Fruit fly (Drosophila melanogaster) whole organism, embryonic: ENCODE measurements around the gene CG15201.

Experiments used
- Aef1 ChIP-seq: fragments of 200-800 bp; sonication (Bioruptor generic); IDR thresholded peaks from 3 replicates; pipeline ENCODE4 v1.3.6; 2022; ENCODE audit warnings: missing biosample characterization, missing genetic modification characterization
- BEAF-32 ChIP-seq: fragments of 200-800 bp; sonication (Bioruptor generic); optimal IDR thresholded peaks from 3 replicates; lab custom pipeline; 2017; ENCODE audit warnings: missing biosample characterization, missing genetic modification characterization, mild to moderate bottlenecking, moderate library complexity, missing genetic modification reagents
- Bgb ChIP-seq: fragments of 200-800 bp; sonication (Bioruptor generic); IDR thresholded peaks from 2 replicates; pipeline ENCODE4 v1.3.6; 2022; ENCODE audit warnings: missing biosample characterization, missing genetic modification characterization; ENCODE audit not compliant: partially characterized antibody
- CG11560 ChIP-seq: fragments of 200-800 bp; sonication (Bioruptor generic); IDR thresholded peaks from 3 replicates; pipeline ENCODE4 v1.3.6; 2022; ENCODE audit warnings: missing biosample characterization, missing genetic modification characterization
- CG11695 ChIP-seq: fragments of 200-800 bp; sonication (Bioruptor generic); IDR thresholded peaks from 3 replicates; pipeline ENCODE4 v1.3.6; 2022; ENCODE audit warnings: missing biosample characterization, missing genetic modification characterization
- CG12391 ChIP-seq: fragments of 200-800 bp; sonication (Bioruptor generic); optimal IDR thresholded peaks from 3 replicates; lab custom pipeline; 2018; ENCODE audit warnings: missing biosample characterization, mild to moderate bottlenecking, missing genetic modification characterization, moderate library complexity
- CG13287 ChIP-seq: fragments of 200-800 bp; sonication (Bioruptor generic); IDR thresholded peaks from 2 replicates; pipeline ENCODE4 v1.3.6; 2022; ENCODE audit warnings: missing biosample characterization, missing genetic modification characterization; ENCODE audit not compliant: partially characterized antibody
- CG18764 ChIP-seq: fragments of 200-800 bp; sonication (Bioruptor generic); optimal IDR thresholded peaks from 3 replicates; lab custom pipeline; 2016; ENCODE audit warnings: missing biosample characterization, missing genetic modification characterization
- CG2116 ChIP-seq: fragments of 200-800 bp; sonication (Bioruptor generic); optimal IDR thresholded peaks from 3 replicates; lab custom pipeline; 2018; ENCODE audit warnings: missing biosample characterization, mild to moderate bottlenecking, missing genetic modification characterization
- CG30403 ChIP-seq: fragments of 200-800 bp; sonication (Bioruptor generic); optimal IDR thresholded peaks from 3 replicates; lab custom pipeline; 2016; ENCODE audit warnings: missing biosample characterization, missing genetic modification characterization
- CG34224 ChIP-seq: fragments of 200-800 bp; sonication (Bioruptor generic); IDR thresholded peaks from 3 replicates; pipeline ENCODE4 v1.3.6; 2022; ENCODE audit warnings: missing biosample characterization, missing genetic modification characterization; ENCODE audit not compliant: partially characterized antibody
- CG3726 ChIP-seq: fragments of 200-800 bp; sonication (Bioruptor generic); IDR thresholded peaks from 3 replicates; pipeline ENCODE4, ENCODE4 v1.3.6; 2022; ENCODE audit warnings: missing biosample characterization, missing genetic modification characterization
- CG3995 ChIP-seq: fragments of 200-800 bp; sonication (Bioruptor generic); optimal IDR thresholded peaks from 3 replicates; lab custom pipeline; 2016; ENCODE audit warnings: missing biosample characterization, missing genetic modification characterization
- CG4617 ChIP-seq: fragments of 200-800 bp; sonication (Bioruptor generic); optimal IDR thresholded peaks from 3 replicates; lab custom pipeline; 2016; ENCODE audit warnings: missing biosample characterization, missing genetic modification characterization, borderline replicate concordance
- CG6791 ChIP-seq: fragments of 200-800 bp; sonication (Bioruptor generic); IDR thresholded peaks from 3 replicates; pipeline ENCODE4 v1.3.6; 2022; ENCODE audit warnings: missing biosample characterization, missing genetic modification characterization; ENCODE audit not compliant: partially characterized antibody
- CG6854 ChIP-seq: fragments of 200-800 bp; sonication (Bioruptor generic); optimal IDR thresholded peaks from 3 replicates; lab custom pipeline; 2017; ENCODE audit warnings: missing biosample characterization, mild to moderate bottlenecking, missing genetic modification characterization
- Dll ChIP-seq: fragments of 200-800 bp; sonication (Bioruptor generic); IDR thresholded peaks from 4 replicates; pipeline ENCODE4 v1.3.6; 2022; ENCODE audit warnings: missing biosample characterization, missing genetic modification characterization; ENCODE audit not compliant: partially characterized antibody
- Doc3 ChIP-seq: fragments of 200-800 bp; sonication (Bioruptor generic); IDR thresholded peaks from 3 replicates; pipeline ENCODE4 v1.3.6; 2022; ENCODE audit warnings: missing biosample characterization, missing genetic modification characterization; ENCODE audit not compliant: partially characterized antibody
- Dp ChIP-seq: fragments of 200-800 bp; sonication (Bioruptor generic); optimal IDR thresholded peaks from 2 replicates; lab custom pipeline; 2018; ENCODE audit warnings: missing biosample characterization, mild to moderate bottlenecking, missing genetic modification characterization, moderate library complexity
- Dref ChIP-seq: fragments of 200-800 bp; sonication (Bioruptor generic); IDR thresholded peaks from 2 replicates; pipeline ENCODE4 v1.3.6; 2022; ENCODE audit warnings: missing biosample characterization, missing genetic modification characterization
- Elba2 ChIP-seq: fragments of 200-800 bp; sonication (Bioruptor generic); optimal IDR thresholded peaks from 3 replicates; lab custom pipeline; 2016; ENCODE audit warnings: missing biosample characterization, missing genetic modification characterization
- Ets65A ChIP-seq: fragments of 200-800 bp; sonication (Bioruptor generic); peaks from one replicate; lab custom pipeline; 2016; ENCODE audit warnings: missing biosample characterization, missing genetic modification characterization
- Fer3 ChIP-seq: fragments of 200-800 bp; sonication (Bioruptor generic); optimal IDR thresholded peaks from 2 replicates; lab custom pipeline; 2018; ENCODE audit warnings: missing biosample characterization, mild to moderate bottlenecking, missing genetic modification characterization, moderate library complexity
- Gsc ChIP-seq: fragments of 200-800 bp; sonication (Bioruptor generic); IDR thresholded peaks from 2 replicates; pipeline ENCODE4 v1.3.6; 2022; ENCODE audit warnings: missing biosample characterization, missing genetic modification characterization
- Hr51 ChIP-seq, 2 experiments: fragments of 200-800 bp; sonication (Bioruptor generic); optimal IDR thresholded peaks; 2 replicates in 1 of 2; 3 replicates in 1 of 2; lab custom pipeline; 2016 to 2018; ENCODE audit warnings: missing biosample characterization in 2 of 2, missing genetic modification characterization in 2 of 2, mild to moderate bottlenecking in 1 of 2, moderate library complexity in 1 of 2
- MBD-R2 ChIP-seq: fragments of 200-800 bp; sonication (Bioruptor generic); IDR thresholded peaks from 2 replicates; pipeline ENCODE4 v1.3.6; 2022; ENCODE audit warnings: missing biosample characterization, missing genetic modification characterization
- Myb ChIP-seq: fragments of 200-800 bp; sonication (Bioruptor generic); optimal IDR thresholded peaks from 2 replicates; lab custom pipeline; 2016; ENCODE audit warnings: missing biosample characterization, missing genetic modification characterization
- Ptx1 ChIP-seq: fragments of 200-800 bp; sonication (Bioruptor generic); IDR thresholded peaks from 2 replicates; pipeline ENCODE4 v1.3.6; 2022; ENCODE audit warnings: missing biosample characterization, missing genetic modification characterization
- Sin3A ChIP-seq: fragments of >200 bp; optimal IDR thresholded peaks from 2 replicates; lab custom pipeline; 2018
- amos ChIP-seq: fragments of 200-800 bp; sonication (Bioruptor generic); IDR thresholded peaks from 2 replicates; pipeline ENCODE4 v1.3.6; 2022; ENCODE audit warnings: missing biosample characterization, missing genetic modification characterization; ENCODE audit not compliant: partially characterized antibody
- ato ChIP-seq: fragments of 200-800 bp; sonication (Bioruptor generic); IDR thresholded peaks from 2 replicates; pipeline ENCODE4 v1.3.6; 2022; ENCODE audit warnings: missing biosample characterization, missing genetic modification characterization; ENCODE audit not compliant: partially characterized antibody
- az2 ChIP-seq: fragments of 200-800 bp; sonication (Bioruptor generic); optimal IDR thresholded peaks from 3 replicates; lab custom pipeline; 2016; ENCODE audit warnings: missing biosample characterization, missing genetic modification characterization
- btn ChIP-seq: fragments of 200-800 bp; sonication (Bioruptor generic); optimal IDR thresholded peaks from 2 replicates; lab custom pipeline; 2016; ENCODE audit warnings: missing biosample characterization, missing genetic modification characterization
- chif ChIP-seq, 2 experiments: fragments of 200-800 bp; sonication (Bioruptor generic); optimal IDR thresholded peaks; 3 replicates each; lab custom pipeline; 2016; ENCODE audit warnings: missing biosample characterization in 2 of 2, missing genetic modification characterization in 2 of 2
- crp ChIP-seq, 2 experiments: fragments of 200-800 bp; sonication (Bioruptor generic); optimal IDR thresholded peaks; 2 replicates in 1 of 2; 3 replicates in 1 of 2; lab custom pipeline; 2017; ENCODE audit warnings: missing biosample characterization in 2 of 2, missing genetic modification characterization in 2 of 2, mild to moderate bottlenecking in 1 of 2, moderate library complexity in 1 of 2
- dati ChIP-seq: fragments of 200-800 bp; sonication (Bioruptor generic); IDR thresholded peaks from 2 replicates; pipeline ENCODE4 v1.3.6; 2022; ENCODE audit warnings: missing biosample characterization, missing genetic modification characterization
- gfzf ChIP-seq: fragments of 200-800 bp; sonication (Bioruptor generic); optimal IDR thresholded peaks from 2 replicates; lab custom pipeline; 2016; ENCODE audit warnings: missing biosample characterization, mild to moderate bottlenecking, missing genetic modification characterization, moderate library complexity
- grn ChIP-seq: fragments of 200-800 bp; sonication (Bioruptor generic); optimal IDR thresholded peaks from 3 replicates; lab custom pipeline; 2017; ENCODE audit warnings: missing biosample characterization, missing genetic modification characterization
- hb ChIP-seq: fragments of 200-800 bp; sonication (Bioruptor generic); IDR thresholded peaks from 3 replicates; pipeline ENCODE4 v1.3.6; 2022; ENCODE audit warnings: missing biosample characterization, missing genetic modification characterization; ENCODE audit not compliant: partially characterized antibody
- inv ChIP-seq: fragments of 200-800 bp; sonication (Bioruptor generic); IDR thresholded peaks from 2 replicates; pipeline ENCODE4 v1.3.6; 2022; ENCODE audit warnings: missing biosample characterization, missing genetic modification characterization; ENCODE audit not compliant: partially characterized antibody
- jumu ChIP-seq: fragments of 200-800 bp; sonication (Bioruptor generic); optimal IDR thresholded peaks from 3 replicates; lab custom pipeline; 2016; ENCODE audit warnings: missing biosample characterization, missing genetic modification characterization
- lilli ChIP-seq: fragments of 200-800 bp; sonication (Bioruptor generic); optimal IDR thresholded peaks from 3 replicates; lab custom pipeline; 2016; ENCODE audit warnings: missing biosample characterization, missing genetic modification characterization
- mam ChIP-seq: fragments of 200-800 bp; sonication (Bioruptor generic); optimal IDR thresholded peaks from 3 replicates; lab custom pipeline; 2016; ENCODE audit warnings: missing biosample characterization, missing genetic modification characterization
- pb ChIP-seq: fragments of 200-800 bp; sonication (Bioruptor generic); optimal IDR thresholded peaks from 3 replicates; lab custom pipeline; 2016; ENCODE audit warnings: missing biosample characterization, missing genetic modification characterization
- pzg ChIP-seq: fragments of 200-800 bp; sonication (Bioruptor generic); optimal IDR thresholded peaks from 3 replicates; lab custom pipeline; 2018; ENCODE audit warnings: missing biosample characterization, mild to moderate bottlenecking, missing genetic modification characterization, moderate library complexity
- row ChIP-seq: fragments of 200-800 bp; sonication (Bioruptor generic); IDR thresholded peaks from 3 replicates; pipeline ENCODE4 v1.3.6; 2022; ENCODE audit warnings: missing biosample characterization, missing genetic modification characterization
- so ChIP-seq: fragments of 200-800 bp; sonication (Bioruptor generic); IDR thresholded peaks from 3 replicates; pipeline ENCODE4 v1.3.6; 2022; ENCODE audit warnings: missing biosample characterization, missing genetic modification characterization
- sug ChIP-seq: fragments of 200-800 bp; optimal IDR thresholded peaks from 2 replicates; lab custom pipeline; 2019; ENCODE audit warnings: missing biosample characterization, mild to moderate bottlenecking, missing genetic modification characterization, moderate library complexity

Gene CG15201

DNA sequence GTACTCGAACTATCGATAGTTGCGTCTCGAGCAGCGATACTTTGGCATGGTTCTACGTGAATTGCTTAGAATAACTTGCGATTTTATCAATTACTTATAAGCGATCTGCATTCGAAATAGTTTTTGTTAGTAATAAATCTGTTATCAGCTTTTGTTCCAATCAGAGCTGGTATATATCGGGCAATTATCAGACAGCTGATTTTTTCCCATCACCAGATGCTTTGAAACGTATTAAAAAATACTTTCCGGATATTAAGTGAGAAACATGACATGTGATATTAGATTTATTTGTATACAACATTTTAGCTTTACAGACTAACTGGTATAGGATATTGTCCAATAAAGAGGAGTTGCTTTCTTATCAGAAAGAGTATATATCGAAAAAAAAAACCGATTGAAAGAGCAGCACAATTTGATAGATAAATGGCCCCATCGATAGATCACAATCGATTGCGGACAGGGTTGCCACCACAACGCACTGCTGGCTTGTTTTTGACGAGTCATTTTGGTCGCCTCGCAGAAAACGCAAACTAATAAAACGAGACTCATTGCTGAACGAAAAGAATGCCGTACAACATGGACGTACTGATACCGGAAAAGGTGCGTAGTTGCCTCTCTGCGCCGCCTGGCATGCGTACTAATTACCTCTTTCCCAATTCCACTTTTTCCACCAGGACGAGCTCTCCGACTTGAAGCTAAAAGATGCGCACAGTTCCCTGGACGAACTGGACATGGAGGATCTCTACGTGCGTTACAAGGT, 19.0 kb upstream of the CG15201 start, which contains the start of gene Rpt3 (continued):
- TF ChIP-seq MBD-R2 = peak; percentile 47
- TF ChIP-seq jumu (GFP tag; lab: Kevin White, UChicago) = peak; percentile 12
- no peak for TF ChIP-seq Ptx1 (GFP tag; lab: Robert Waterston, UW)
- peak; percentile 47 for TF ChIP-seq Bgb (GFP tag; lab: Robert Waterston, UW)
- peak; percentile 39 for TF ChIP-seq CG30403
- TF ChIP-seq Dll (GFP tag; lab: Robert Waterston, UW) = peak; percentile 86
- TF ChIP-seq CG6854 (GFP tag; lab: Kevin White, UChicago) = no peak
- TF ChIP-seq CG11695 (GFP tag; lab: Robert Waterston, UW) = no peak
- TF ChIP-seq az2 (GFP tag; lab: Kevin White, UChicago) = no peak
- no peak for TF ChIP-seq Fer3 (tag; lab: Kevin White, UChicago)
- peak; percentile 78 for TF ChIP-seq CG13287 (GFP tag; lab: Robert Waterston, UW)
- no peak for TF ChIP-seq CG3995
- no peak for TF ChIP-seq dati (GFP tag; lab: Robert Waterston, UW)
- peak; percentile 55; the same call in 2 of the 3 replicates for TF ChIP-seq row (GFP tag; lab: Robert Waterston, UW)
- TF ChIP-seq Doc3 = peak; percentile 75
- TF ChIP-seq Gsc (GFP tag; lab: Robert Waterston, UW) = no peak
- TF ChIP-seq CG18764 (GFP tag; lab: Kevin White, UChicago) = no peak
- no peak for TF ChIP-seq sug (tag; lab: Kevin White, UChicago)
- 0 out of 3 replicates have a peak, but pooled peaks have one; percentile 12 for TF ChIP-seq Aef1 (GFP tag; lab: Robert Waterston, UW)
- no peak for TF ChIP-seq CG3726 (GFP tag; lab: Robert Waterston, UW)
- TF ChIP-seq Dref (GFP tag; lab: Robert Waterston, UW) = peak; percentile 78
- peak in 1 of 2 experiments; percentile 20 for TF ChIP-seq chif (GFP tag; optimal IDR thresholded peaks at IDR 0.05; lab: Kevin White, UChicago)
- peak; percentile 40 for TF ChIP-seq Ets65A (GFP tag; lab: Kevin White, UChicago)
- TF ChIP-seq Sin3A (lab: Kevin White, UChicago) = peak; percentile 79
- peak; percentile 90 for TF ChIP-seq BEAF-32
- TF ChIP-seq lilli (GFP tag; lab: Kevin White, UChicago) = peak; percentile 24
- TF ChIP-seq crp (GFP tag; optimal IDR thresholded peaks at IDR 0.05; lab: Kevin White, UChicago) = peak in 1 of 2 experiments; percentile 77
- TF ChIP-seq Myb (GFP tag; lab: Kevin White, UChicago) = peak; percentile 37
- peak; percentile 32 for TF ChIP-seq grn
- TF ChIP-seq so (GFP tag; lab: Robert Waterston, UW) = no peak
- TF ChIP-seq pb (GFP tag; lab: Kevin White, UChicago) = no peak
- TF ChIP-seq CG34224 = peak; percentile 66
- TF ChIP-seq pzg = peak; percentile 36
- TF ChIP-seq Elba2 (GFP tag; lab: Kevin White, UChicago) = peak; percentile 28
- TF ChIP-seq Dp (GFP tag; lab: Kevin White, UChicago) = peak; percentile 15
- peak; percentile 40; the same call in 1 of the 3 replicates for TF ChIP-seq CG11560
- peak; percentile 43; the same call in 1 of the 2 replicates for TF ChIP-seq ato
- TF ChIP-seq btn (GFP tag; lab: Kevin White, UChicago) = no peak
- TF ChIP-seq CG6791 (GFP tag; lab: Robert Waterston, UW) = peak; percentile 73
- TF ChIP-seq hb (GFP tag; lab: Robert Waterston, UW) = peak; percentile 72; the same call in 2 of the 3 replicates
- TF ChIP-seq inv = peak; percentile 74; the same call in 1 of the 2 replicates
- TF ChIP-seq CG2116 (GFP tag; lab: Kevin White, UChicago) = peak; percentile 67
- TF ChIP-seq amos (GFP tag; lab: Robert Waterston, UW) = peak; percentile 73
- TF ChIP-seq CG4617 (GFP tag; lab: Kevin White, UChicago) = peak; percentile 43
- TF ChIP-seq CG12391 (tag; lab: Kevin White, UChicago) = peak; percentile 16
- TF ChIP-seq mam (GFP tag; lab: Kevin White, UChicago) = peak; percentile 0
- TF ChIP-seq gfzf = peak; percentile 40
- TF ChIP-seq Hr51 (GFP tag; optimal IDR thresholded peaks at IDR 0.05; lab: Kevin White, UChicago) = no peak
